Fruit fly (Drosophila melanogaster) S2 (cell line): ENCODE results near the gene Clp.

ENCODE experiments used
- CG8478 ChIP-seq: fragments of >200 bp; optimal IDR thresholded peaks from 2 replicates; lab custom pipeline; 2018
- CTCF ChIP-seq, 2 experiments: fragments of >200 bp; optimal IDR thresholded peaks; 2 replicates each; lab custom pipeline; 2018

DNA sequence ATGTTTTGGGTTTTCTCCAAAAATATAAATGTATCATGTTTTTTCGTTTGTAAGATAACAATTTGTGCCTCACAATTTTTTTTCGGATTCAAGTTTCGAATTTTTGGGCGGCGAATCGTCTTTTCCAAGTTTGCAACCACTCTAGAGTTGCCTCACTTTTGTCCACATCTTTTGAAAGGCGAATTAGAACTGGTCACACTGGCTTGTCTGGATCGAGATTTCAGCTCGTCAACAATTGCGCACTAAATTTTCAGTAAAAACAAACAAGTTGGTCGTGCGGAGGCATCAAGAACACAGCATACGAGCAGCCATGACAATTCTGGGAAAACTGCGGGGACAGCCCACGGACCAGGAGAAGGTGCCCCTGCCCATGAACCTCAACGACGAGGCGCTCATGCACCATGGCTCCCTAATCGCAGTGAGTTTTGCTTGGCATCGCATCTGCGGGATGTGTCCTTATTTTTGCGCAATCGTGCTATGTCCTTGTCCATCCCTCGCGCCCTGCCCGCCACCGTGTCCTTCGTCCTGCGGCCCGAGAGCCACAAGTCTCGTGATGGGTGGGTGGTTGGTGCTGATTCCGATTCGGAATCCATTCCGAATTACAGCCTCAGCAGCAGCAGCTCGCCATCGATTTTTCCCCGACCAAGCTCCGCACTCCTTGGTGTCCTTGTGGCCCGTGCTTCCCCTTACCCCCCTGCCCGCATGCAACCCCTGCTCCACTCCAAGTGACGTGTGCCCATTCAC, 1.6 kb downstream of the Clp start, which contains the start of gene CG3662:
- TF ChIP-seq CG8478 (no peak), CTCF (optimal IDR thresholded peaks at IDR 0.05; lab: Kevin White, UChicago) (peak; percentile 36 to 56)
